Worm (Caenorhabditis elegans) whole organism, midembryonic: ENCODE measurements around the gene Y64H9A.2.

Experiments
- T22C8.4 ChIP-seq: fragments of 200-800 bp; sonication (Bioruptor generic); IDR thresholded peaks from 2 replicates; pipeline ENCODE4 v1.3.6; 2022; ENCODE audit warnings: missing genetic modification characterization, missing compliant biosample characterization
- cog-1 ChIP-seq: sonication (generic microtip); optimal IDR thresholded peaks from 2 replicates; lab custom pipeline; 2016; ENCODE audit warnings: missing genetic modification characterization, missing compliant biosample characterization
- flt-1 ChIP-seq: fragments of 200-800 bp; sonication (Bioruptor generic); IDR thresholded peaks from 2 replicates; pipeline ENCODE4 v1.3.6; 2022; ENCODE audit warnings: missing genetic modification characterization, missing compliant biosample characterization
- ref-1 ChIP-seq: fragments of 200-800 bp; sonication (Bioruptor generic); conservative IDR thresholded peaks from 2 replicates; pipeline ENCODE4 v1.3.6; 2022; ENCODE audit warnings: missing genetic modification reagents, missing genetic modification characterization, missing compliant biosample characterization
- tab-1 ChIP-seq: fragments of 200-800 bp; sonication (Bioruptor generic); IDR thresholded peaks from 2 replicates; pipeline ENCODE4 v1.3.6; 2022; ENCODE audit warnings: missing genetic modification characterization, missing compliant biosample characterization
- ztf-29 ChIP-seq: fragments of 200-800 bp; sonication (Bioruptor generic); IDR thresholded peaks from 2 replicates; pipeline ENCODE4 v1.3.6; 2022; ENCODE audit warnings: missing genetic modification reagents, missing genetic modification characterization, missing compliant biosample characterization

- no peak for TF ChIP-seq T22C8.4
- TF ChIP-seq tab-1 (GFP tag; lab: Robert Waterston, UW) = no peak
- TF ChIP-seq cog-1 = no peak
- TF ChIP-seq flt-1 = no peak
- TF ChIP-seq ref-1 (GFP tag; lab: Robert Waterston, UW) = no peak
- no peak for TF ChIP-seq ztf-29 (GFP tag; lab: Robert Waterston, UW)
Observed at ce11 chrX:5075538-5075937, 31.8 kb downstream of the Y64H9A.2 start.
